Worm (Caenorhabditis elegans): ENCODE results near the gene cnc-11.

DNA sequence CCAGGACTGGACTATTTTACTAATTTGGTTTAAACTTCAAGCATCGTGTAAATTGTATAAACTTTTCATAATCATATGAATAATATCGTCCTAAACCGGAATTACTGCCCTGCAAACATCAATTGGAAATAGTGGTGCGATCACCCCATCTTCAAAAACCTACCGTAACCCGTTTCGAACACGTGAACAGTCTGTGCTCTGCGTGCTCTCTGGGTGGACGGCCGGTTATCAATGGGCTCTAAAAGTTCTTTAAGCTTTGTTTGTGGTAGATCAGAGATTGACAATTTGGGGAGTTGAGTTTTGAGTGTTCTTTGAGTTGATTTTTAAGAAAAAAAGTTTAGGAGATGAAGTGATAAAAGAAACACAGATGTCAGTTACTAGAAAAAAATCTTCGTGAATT is 14.5 kb downstream of the cnc-11 start:
- TF ChIP-seq ama-1 (optimal IDR thresholded peaks at IDR 0.05) (no peak), flt-1 (GFP tag; IDR thresholded peaks at IDR 0.05) (no peak), hmbx-1 (tag; optimal IDR thresholded peaks at IDR 0.05) (no peak), sea-1 (GFP tag; conservative IDR thresholded peaks at IDR 0.05) (no peak)
